Worm (Caenorhabditis elegans): ENCODE measurements around the gene T26H5.14.

The T26H5.14 gene

ce11 chrV:15448865-15449264 lies at the start of gene T26H5.14:
TSS of gene T26H5.14 (plus strand) at chrV:15449165.
- TF ChIP-seq unc-62 (GFP tag; optimal IDR thresholded peaks at IDR 0.05) (no peak), nhr-84 (tag; optimal IDR thresholded peaks at IDR 0.05) (no peak), lsy-2 (tag; optimal IDR thresholded peaks at IDR 0.05) (no peak), zag-1 (tag; optimal IDR thresholded peaks at IDR 0.05) (no peak), lin-13 (GFP tag; optimal IDR thresholded peaks at IDR 0.05) (no peak), pqm-1 (tag; optimal IDR thresholded peaks at IDR 0.05) (no peak), efl-3 (GFP tag; optimal IDR thresholded peaks at IDR 0.05) (no peak), nhr-12 (tag; optimal IDR thresholded peaks at IDR 0.05) (no peak), zip-4 (GFP tag; optimal IDR thresholded peaks at IDR 0.05) (no peak), lin-14 (GFP tag; optimal IDR thresholded peaks at IDR 0.05) (no peak), nhr-28 (tag; optimal IDR thresholded peaks at IDR 0.05) (no peak), aha-1 (tag; optimal IDR thresholded peaks at IDR 0.05) (no peak), fkh-10 (GFP tag; optimal IDR thresholded peaks at IDR 0.05) (no peak), blmp-1 (tag; optimal IDR thresholded peaks at IDR 0.05) (no peak)

ce11 chrV:15399691-15400377 lies 49.1 kb upstream of the T26H5.14 start, which contains the start of the genes T06E6.15 and sri-7:
TSS of gene T06E6.15 (minus strand) at chrV:15399791.
TSS of gene sri-7 (plus strand) at chrV:15400327.
- TF ChIP-seq nhr-90 (tag; optimal IDR thresholded peaks at IDR 0.05; ENCODE audit: poor library complexity) (no peak), tlp-1 (tag; optimal IDR thresholded peaks at IDR 0.05) (no peak), nhr-12 (tag; optimal IDR thresholded peaks at IDR 0.05) (no peak), fkh-10 (GFP tag; optimal IDR thresholded peaks at IDR 0.05) (no peak), mdl-1 (tag; optimal IDR thresholded peaks at IDR 0.05) (no peak), nhr-20 (tag; optimal IDR thresholded peaks at IDR 0.05) (no peak), efl-1 (optimal IDR thresholded peaks at IDR 0.05) (no peak), efl-1 (GFP tag; optimal IDR thresholded peaks at IDR 0.05 in 1 of 2) (peak in 1 of 2 experiments; percentile 40), nhr-237 (tag; optimal IDR thresholded peaks at IDR 0.05) (no peak), zip-4 (GFP tag; optimal IDR thresholded peaks at IDR 0.05) (no peak), ceh-8 (GFP tag; optimal IDR thresholded peaks at IDR 0.05) (no peak), lsy-2 (tag; optimal IDR thresholded peaks at IDR 0.05) (no peak), hlh-4 (tag; optimal IDR thresholded peaks at IDR 0.05) (peak; percentile 89)

- TF ChIP-seq zip-4 (GFP tag; optimal IDR thresholded peaks at IDR 0.05) (no peak), elt-2 (tag; optimal IDR thresholded peaks at IDR 0.05) (peak; percentile 3)
Measured at ce11 chrV:15401856-15402314, 47.1 kb upstream of the T26H5.14 start, which contains the start of gene fbxa-135. TSS of gene fbxa-135 (plus strand) at chrV:15402264.

- TF ChIP-seq lin-39 (tag; optimal IDR thresholded peaks at IDR 0.05) (no peak), elt-3 (tag; optimal IDR thresholded peaks at IDR 0.05) (no peak), rnt-1 (tag; optimal IDR thresholded peaks at IDR 0.05) (no peak), dpl-1 (GFP tag; optimal IDR thresholded peaks at IDR 0.05) (no peak), egl-27 (tag; optimal IDR thresholded peaks at IDR 0.05) (no peak), unc-130 (tag; optimal IDR thresholded peaks at IDR 0.05) (no peak), mef-2 (tag; optimal IDR thresholded peaks at IDR 0.05) (no peak), unc-98 (GFP tag; IDR thresholded peaks at IDR 0.05) (no peak), skn-1 (tag; optimal IDR thresholded peaks at IDR 0.05) (no peak), nhr-19 (GFP tag; conservative IDR thresholded peaks at IDR 0.05) (no peak), swsn-7 (tag; optimal IDR thresholded peaks at IDR 0.05) (no peak), nhr-237 (tag; optimal IDR thresholded peaks at IDR 0.05) (no peak), ama-1 (optimal IDR thresholded peaks at IDR 0.05) (no peak), Y116A8C.19 (tag; optimal IDR thresholded peaks at IDR 0.05; ENCODE audit: borderline replicate concordance) (no peak), snu-23 (GFP tag; optimal IDR thresholded peaks at IDR 0.05) (no peak), sox-4 (tag; optimal IDR thresholded peaks at IDR 0.05) (no peak), nhr-47 (tag; optimal IDR thresholded peaks at IDR 0.05) (no peak), grh-1 (GFP tag; IDR thresholded peaks at IDR 0.05) (no peak), ceh-63 (GFP tag; optimal IDR thresholded peaks at IDR 0.05) (no peak)
Measured at ce11 chrV:15404859-15405258, 44.1 kb upstream of the T26H5.14 start, which contains the start of gene srh-258. TSS of gene srh-258 (plus strand) at chrV:15405159.
